Fruit fly (Drosophila melanogaster): ENCODE measurements around the gene ifc.
A peak's percentile ranks its signal among the peaks of the same experiment; 100 is the strongest.

Gene ifc

dm6 chr2L:6000065-6000464, 13.9 kb downstream of the ifc start, which contains the start of gene Tsp26A:
TSS of gene Tsp26A (plus strand) at chr2L:6000228.
- TF ChIP-seq CTCF (optimal IDR thresholded peaks at IDR 0.05): no peak
- no peak for TF ChIP-seq CG8478 (optimal IDR thresholded peaks at IDR 0.05)

dm6 chr2L:6006508-6007232, 20.5 kb downstream of the ifc start, which contains the start of gene Gal:
TSS of gene Gal (minus strand) at chr2L:6006827.
- TF ChIP-seq CTCF (optimal IDR thresholded peaks at IDR 0.05): no peak
- TF ChIP-seq CG8478 (optimal IDR thresholded peaks at IDR 0.05): no peak

dm6 chr2L:6012303-6013070, 26.3 kb downstream of the ifc start, which contains the start of gene CG9098:
TSS of gene CG9098 (minus strand) at chr2L:6012338.
- TF ChIP-seq CG8478 (optimal IDR thresholded peaks at IDR 0.05): no peak
- no peak for TF ChIP-seq CTCF (optimal IDR thresholded peaks at IDR 0.05)

dm6 chr2L:6013071-6013417, 26.9 kb downstream of the ifc start:
- TF ChIP-seq CG8478 (optimal IDR thresholded peaks at IDR 0.05) (no peak), CTCF (optimal IDR thresholded peaks at IDR 0.05) (peak; percentile 24 to 34)

- no peak for TF ChIP-seq CTCF (optimal IDR thresholded peaks at IDR 0.05)
- no peak for TF ChIP-seq CG8478 (optimal IDR thresholded peaks at IDR 0.05)
These were observed 33.4 kb downstream of the ifc start, which contains the start of gene H2.0 for dm6 chr2L:6019352-6020131. TSS of gene H2.0 (minus strand) at chr2L:6019402.

dm6 chr2L:6020535-6020934, 34.4 kb downstream of the ifc start, which contains the start of gene CG13996:
TSS of gene CG13996 (plus strand) at chr2L:6020835.
- TF ChIP-seq CG8478 (optimal IDR thresholded peaks at IDR 0.05): no peak
- no peak for TF ChIP-seq CTCF (optimal IDR thresholded peaks at IDR 0.05)

dm6 chr2L:6022793-6023192, 36.6 kb downstream of the ifc start:
- no peak for TF ChIP-seq CG8478 (optimal IDR thresholded peaks at IDR 0.05)
- no peak for TF ChIP-seq CTCF (optimal IDR thresholded peaks at IDR 0.05)

dm6 chr2L:6024345-6024907, 38.3 kb downstream of the ifc start, which contains the start of gene CG9107:
TSS of gene CG9107 (minus strand) at chr2L:6024539.
- TF ChIP-seq CG8478 (optimal IDR thresholded peaks at IDR 0.05) (no peak), CTCF (optimal IDR thresholded peaks at IDR 0.05) (peak in 1 of 2 experiments; percentile 37)

- no peak for TF ChIP-seq CG8478 (optimal IDR thresholded peaks at IDR 0.05)
These were observed 42.6 kb downstream of the ifc start for dm6 chr2L:6028712-6029111.

dm6 chr2L:6031838-6032237, 45.7 kb downstream of the ifc start:
- no peak for TF ChIP-seq CG8478 (optimal IDR thresholded peaks at IDR 0.05)
- no peak for TF ChIP-seq CTCF (optimal IDR thresholded peaks at IDR 0.05)

- no peak for TF ChIP-seq CG8478 (optimal IDR thresholded peaks at IDR 0.05)
- no peak for TF ChIP-seq CTCF (optimal IDR thresholded peaks at IDR 0.05)
These were observed 48.2 kb downstream of the ifc start, which contains the start of gene CG9109 for dm6 chr2L:6034344-6034743. TSS of gene CG9109 (minus strand) at chr2L:6034423.

dm6 chr2L:6035155-6035554, 49.0 kb downstream of the ifc start:
- TF ChIP-seq CG8478 (optimal IDR thresholded peaks at IDR 0.05): no peak
- no peak for TF ChIP-seq CTCF (optimal IDR thresholded peaks at IDR 0.05)

dm6 chr2L:6036710-6037109, 50.6 kb downstream of the ifc start, which contains the start of gene mtm:
TSS of gene mtm (minus strand) at chr2L:6037015.
- TF ChIP-seq CG8478 (optimal IDR thresholded peaks at IDR 0.05) (no peak), CTCF (optimal IDR thresholded peaks at IDR 0.05) (no peak)

- TF ChIP-seq CTCF (optimal IDR thresholded peaks at IDR 0.05) (no peak), CG8478 (optimal IDR thresholded peaks at IDR 0.05) (no peak)
These were observed 51.7 kb downstream of the ifc start, which contains the start of the genes CG9117 and CG31643 for dm6 chr2L:6037830-6038229. TSS of gene CG9117 (minus strand) at chr2L:6037902. TSS of gene CG31643 (plus strand) at chr2L:6038117.

Measured in S2 (cell line).